Worm (Caenorhabditis elegans) whole organism, L4 larva: ENCODE data around the gene aex-2.

Experiments used
- F26F4.8 ChIP-seq: fragments of 200-800 bp; sonication (Bioruptor generic); conservative IDR thresholded peaks from 2 replicates; pipeline ENCODE4 v1.3.6; 2022; ENCODE audit warnings: missing genetic modification characterization, missing compliant biosample characterization
- F37D6.2 ChIP-seq: sonication (generic microtip); optimal IDR thresholded peaks from 2 replicates; lab custom pipeline; 2016; ENCODE audit warnings: mild to moderate bottlenecking, missing genetic modification characterization, missing compliant biosample characterization
- F44E2.7 ChIP-seq: fragments of 200-800 bp; sonication (Bioruptor generic); IDR thresholded peaks from 2 replicates; pipeline ENCODE4 v2.1.2; 2022; ENCODE audit warnings: missing genetic modification characterization, missing compliant biosample characterization
- T26A8.4 ChIP-seq: fragments of 200-800 bp; sonication (Bioruptor generic); IDR thresholded peaks from 2 replicates; pipeline ENCODE4 v1.3.6; 2022; ENCODE audit warnings: missing genetic modification characterization, missing compliant biosample characterization
- Y48G9A.11 ChIP-seq: fragments of 200-800 bp; sonication (Bioruptor generic); IDR thresholded peaks from 2 replicates; pipeline ENCODE4 v1.3.6; 2022; ENCODE audit warnings: missing genetic modification reagents, missing genetic modification characterization, missing compliant biosample characterization
- Y5F2A.4 ChIP-seq: fragments of 200-800 bp; sonication (Bioruptor generic); optimal IDR thresholded peaks from 2 replicates; lab custom pipeline; 2018; ENCODE audit warnings: mild to moderate bottlenecking, missing genetic modification characterization, missing compliant biosample characterization
- ZK337.2 ChIP-seq: fragments of 200-800 bp; sonication (Bioruptor generic); IDR thresholded peaks from 2 replicates; pipeline ENCODE4 v1.3.6; 2022; ENCODE audit warnings: missing genetic modification reagents, missing genetic modification characterization, missing compliant biosample characterization
- aha-1 ChIP-seq: fragments of 150-350 bp; peaks from one replicate; lab custom pipeline; 2014; ENCODE audit warnings: missing biosample characterization, missing genetic modification characterization
- aly-2 ChIP-seq: sonication (generic microtip); optimal IDR thresholded peaks from 2 replicates; lab custom pipeline; 2018; ENCODE audit warnings: missing biosample characterization, missing genetic modification characterization
- ama-1 ChIP-seq: fragments of 150-350 bp; optimal IDR thresholded peaks from 2 replicates; lab custom pipeline; 2014; ENCODE audit warnings: inconsistent platforms, mixed read lengths
- attf-4 ChIP-seq: sonication (generic microtip); optimal IDR thresholded peaks from 3 replicates; lab custom pipeline; 2017; ENCODE audit warnings: missing biosample characterization, missing genetic modification characterization
- ceh-28 ChIP-seq: fragments of 150-350 bp; optimal IDR thresholded peaks from 2 replicates; lab custom pipeline; 2014; ENCODE audit warnings: missing biosample characterization, missing genetic modification reagents, missing genetic modification characterization
- ceh-32 ChIP-seq: sonication (generic microtip); optimal IDR thresholded peaks from 2 replicates; lab custom pipeline; 2016; ENCODE audit warnings: mild to moderate bottlenecking, missing genetic modification characterization, missing compliant biosample characterization; ENCODE audit not compliant: poor library complexity
- daf-16 ChIP-seq, 3 experiments: sonication (generic microtip); optimal IDR thresholded peaks; 2 replicates each; lab custom pipeline; 2016 to 2017; ENCODE audit warnings: missing genetic modification characterization in 3 of 3, missing genetic modification reagents in 3 of 3, mild to moderate bottlenecking in 2 of 3, missing compliant biosample characterization in 2 of 3, missing biosample characterization in 1 of 3, moderate library complexity in 1 of 3
- daf-8 ChIP-seq: fragments of 200-800 bp; sonication (Bioruptor generic); IDR thresholded peaks from 2 replicates; pipeline ENCODE4 v1.3.6; 2022; ENCODE audit warnings: missing genetic modification characterization, missing compliant biosample characterization
- dmd-8 ChIP-seq: fragments of 200-800 bp; sonication (Bioruptor generic); IDR thresholded peaks from 2 replicates; pipeline ENCODE4 v1.3.6; 2022; ENCODE audit warnings: missing genetic modification characterization, missing compliant biosample characterization
- dmd-9 ChIP-seq: fragments of 200-800 bp; sonication (Bioruptor generic); IDR thresholded peaks from 2 replicates; pipeline ENCODE4 v1.3.6; 2022; ENCODE audit warnings: missing genetic modification reagents, missing genetic modification characterization, missing compliant biosample characterization
- dve-1 ChIP-seq: sonication (generic microtip); optimal IDR thresholded peaks from 2 replicates; lab custom pipeline; 2017; ENCODE audit warnings: antibody characterized with exemption, mild to moderate bottlenecking, missing genetic modification characterization, missing compliant biosample characterization; ENCODE audit not compliant: insufficient read depth
- egl-43 ChIP-seq: fragments of 200-800 bp; sonication (Bioruptor generic); IDR thresholded peaks from 2 replicates; pipeline ENCODE4 v1.3.6; 2022; ENCODE audit warnings: missing genetic modification reagents, missing genetic modification characterization, missing compliant biosample characterization
- fkh-10 ChIP-seq: fragments of 150-350 bp; optimal IDR thresholded peaks from 2 replicates; lab custom pipeline; 2014; ENCODE audit warnings: missing biosample characterization, missing genetic modification reagents, missing genetic modification characterization
- gei-8 ChIP-seq: fragments of 200-800 bp; sonication (Bioruptor generic); optimal IDR thresholded peaks from 2 replicates; lab custom pipeline; 2018; ENCODE audit warnings: mild to moderate bottlenecking, missing genetic modification characterization, missing compliant biosample characterization
- hlh-11 ChIP-seq: fragments of 200-800 bp; sonication (Bioruptor generic); optimal IDR thresholded peaks from 2 replicates; lab custom pipeline; 2018; ENCODE audit warnings: mild to moderate bottlenecking, missing genetic modification characterization, missing compliant biosample characterization
- hlh-30 ChIP-seq: sonication (generic microtip); optimal IDR thresholded peaks from 2 replicates; lab custom pipeline; 2017; ENCODE audit warnings: antibody characterized with exemption, mild to moderate bottlenecking, missing genetic modification characterization, missing compliant biosample characterization; ENCODE audit not compliant: insufficient read depth
- hmg-1.1 ChIP-seq: fragments of 200-800 bp; sonication (Bioruptor generic); IDR thresholded peaks from 2 replicates; pipeline ENCODE4 v1.3.6; 2022; ENCODE audit warnings: missing genetic modification reagents, missing genetic modification characterization, missing compliant biosample characterization
- lin-15B ChIP-seq: fragments of 150-350 bp; sonication (generic microtip); optimal IDR thresholded peaks from 3 replicates; lab custom pipeline; 2014; ENCODE audit warnings: missing biosample characterization, missing genetic modification characterization
- lir-3 ChIP-seq: sonication (generic microtip); optimal IDR thresholded peaks from 2 replicates; lab custom pipeline; 2016; ENCODE audit warnings: mild to moderate bottlenecking, missing genetic modification characterization, missing compliant biosample characterization
- lsy-2 ChIP-seq, 2 experiments: fragments of 150-350 bp in 1 of 2; sonication (generic microtip) in 1 of 2; optimal IDR thresholded peaks; 2 replicates each; lab custom pipeline; 2014 to 2017; ENCODE audit warnings: missing biosample characterization in 2 of 2, missing genetic modification characterization in 2 of 2
- mdl-1 ChIP-seq, 2 experiments: fragments of 150-350 bp in 1 of 2; sonication (generic microtip) in 1 of 2; optimal IDR thresholded peaks; 2 replicates each; lab custom pipeline; 2014 to 2017; ENCODE audit warnings: missing biosample characterization in 2 of 2, missing genetic modification characterization in 2 of 2
- mep-1 ChIP-seq: fragments of 150-350 bp; sonication (generic microtip); optimal IDR thresholded peaks from 3 replicates; lab custom pipeline; 2014; ENCODE audit warnings: missing biosample characterization, missing genetic modification characterization
- mxl-2 ChIP-seq: fragments of 200-800 bp; sonication (Bioruptor generic); conservative IDR thresholded peaks from 2 replicates; pipeline ENCODE4 v1.3.6; 2022; ENCODE audit warnings: missing genetic modification reagents, missing genetic modification characterization, missing compliant biosample characterization
- mxl-3 ChIP-seq: fragments of 200-800 bp; sonication (Bioruptor generic); optimal IDR thresholded peaks from 2 replicates; lab custom pipeline; 2018; ENCODE audit warnings: mild to moderate bottlenecking, missing genetic modification characterization, missing compliant biosample characterization
- nhr-10 ChIP-seq: fragments of 150-350 bp; optimal IDR thresholded peaks from 2 replicates; lab custom pipeline; 2014; ENCODE audit warnings: missing biosample characterization, missing genetic modification characterization
- nhr-11 ChIP-seq: fragments of 150-350 bp; optimal IDR thresholded peaks from 2 replicates; lab custom pipeline; 2014; ENCODE audit warnings: missing biosample characterization, missing genetic modification characterization
- nhr-237 ChIP-seq: sonication (generic microtip); optimal IDR thresholded peaks from 2 replicates; lab custom pipeline; 2017; ENCODE audit warnings: missing biosample characterization, missing genetic modification characterization
- nhr-28 ChIP-seq: fragments of 150-350 bp; optimal IDR thresholded peaks from 2 replicates; lab custom pipeline; 2014; ENCODE audit warnings: missing biosample characterization, missing genetic modification characterization
- nhr-6 ChIP-seq: fragments of 150-350 bp; optimal IDR thresholded peaks from 2 replicates; lab custom pipeline; 2014; ENCODE audit warnings: missing biosample characterization, missing genetic modification characterization
- nhr-77 ChIP-seq: fragments of 150-350 bp; optimal IDR thresholded peaks from 2 replicates; lab custom pipeline; 2014; ENCODE audit warnings: missing biosample characterization, missing genetic modification characterization
- php-3 ChIP-seq: fragments of 200-800 bp; sonication (Bioruptor generic); IDR thresholded peaks from 2 replicates; pipeline ENCODE4 v1.3.6; 2022; ENCODE audit warnings: missing genetic modification reagents, missing genetic modification characterization, missing compliant biosample characterization
- rbr-2 ChIP-seq: sonication (generic microtip); optimal IDR thresholded peaks from 2 replicates; lab custom pipeline; 2016; ENCODE audit warnings: missing genotype, missing genetic modification characterization, missing compliant biosample characterization
- sdz-12 ChIP-seq: fragments of 200-800 bp; sonication (Bioruptor generic); optimal IDR thresholded peaks from 2 replicates; lab custom pipeline; 2018; ENCODE audit warnings: mild to moderate bottlenecking, missing genetic modification characterization, missing compliant biosample characterization
- set-16 ChIP-seq: fragments of 200-800 bp; sonication (Bioruptor generic); IDR thresholded peaks from 2 replicates; pipeline ENCODE4 v1.3.6; 2022; ENCODE audit warnings: missing genetic modification reagents, missing genetic modification characterization, missing compliant biosample characterization
- skn-1 ChIP-seq: fragments of 150-350 bp; optimal IDR thresholded peaks from 2 replicates; lab custom pipeline; 2014; ENCODE audit warnings: missing biosample characterization, missing genetic modification characterization
- spr-1 ChIP-seq: sonication (generic microtip); optimal IDR thresholded peaks from 2 replicates; lab custom pipeline; 2016; ENCODE audit warnings: mild to moderate bottlenecking, missing genetic modification characterization, missing compliant biosample characterization
- unc-39 ChIP-seq: sonication (generic microtip); optimal IDR thresholded peaks from 2 replicates; lab custom pipeline; 2017; ENCODE audit warnings: missing biosample characterization, missing genetic modification characterization
- unc-62 ChIP-seq, 3 experiments: fragments of 150-350 bp in 1 of 3; sonication (generic microtip); optimal IDR thresholded peaks in 2 of 3; peaks in 1 of 3; 1 replicate in 1 of 3; 2 replicates in 2 of 3; lab custom pipeline; 2014 to 2017; ENCODE audit warnings: missing biosample characterization in 3 of 3, missing genetic modification characterization in 3 of 3, missing genetic modification reagents in 3 of 3, missing genotype in 1 of 3
- zip-2 ChIP-seq: fragments of 150-350 bp; optimal IDR thresholded peaks from 2 replicates; lab custom pipeline; 2014; ENCODE audit warnings: missing biosample characterization, missing genetic modification characterization
- ztf-7 ChIP-seq: fragments of 150-350 bp; optimal IDR thresholded peaks from 2 replicates; lab custom pipeline; 2014; ENCODE audit warnings: missing biosample characterization, missing genetic modification characterization

Gene aex-2

DNA sequence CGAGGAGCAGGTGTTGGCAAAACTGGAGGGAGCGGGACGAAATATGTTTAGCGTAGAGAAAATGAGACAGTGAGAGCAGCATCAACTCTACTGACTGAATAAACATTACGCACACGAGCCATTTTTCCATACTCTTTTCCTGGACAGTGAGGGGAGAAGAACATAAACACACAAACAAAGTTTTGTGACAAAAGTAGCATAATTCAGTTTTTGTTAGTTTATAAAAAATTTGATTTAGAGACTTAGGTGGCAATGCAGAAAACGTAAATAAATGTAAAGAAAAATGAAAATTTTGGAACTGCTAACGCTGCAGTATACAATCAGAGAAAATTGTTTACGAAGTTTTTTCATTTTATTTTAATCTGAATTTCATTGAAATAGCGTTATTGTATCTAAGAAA lies 20.3 kb upstream of the aex-2 start:
- TF ChIP-seq daf-16 (GFP tag; optimal IDR thresholded peaks at IDR 0.05; lab: Kevin White, UChicago) (no peak), daf-16 (tag; optimal IDR thresholded peaks at IDR 0.05; lab: Kevin White, UChicago) (peak; percentile 64), unc-62 (GFP tag; optimal IDR thresholded peaks at IDR 0.05 in 1 of 2; lab: Kevin White, UChicago) (peak in 1 of 2 experiments; percentile 83), unc-62 (tag; optimal IDR thresholded peaks at IDR 0.05; lab: Kevin White, UChicago) (no peak), dmd-9 (GFP tag; lab: Robert Waterston, UW) (no peak), nhr-28 (tag; lab: Kevin White, UChicago) (peak; percentile 30), lir-3 (tag; lab: Kevin White, UChicago) (no peak), ceh-28 (tag; lab: Kevin White, UChicago) (no peak), gei-8 (GFP tag; lab: Kevin White, UChicago) (no peak), hlh-30 (tag; lab: Kevin White, UChicago) (peak; percentile 32)

DNA sequence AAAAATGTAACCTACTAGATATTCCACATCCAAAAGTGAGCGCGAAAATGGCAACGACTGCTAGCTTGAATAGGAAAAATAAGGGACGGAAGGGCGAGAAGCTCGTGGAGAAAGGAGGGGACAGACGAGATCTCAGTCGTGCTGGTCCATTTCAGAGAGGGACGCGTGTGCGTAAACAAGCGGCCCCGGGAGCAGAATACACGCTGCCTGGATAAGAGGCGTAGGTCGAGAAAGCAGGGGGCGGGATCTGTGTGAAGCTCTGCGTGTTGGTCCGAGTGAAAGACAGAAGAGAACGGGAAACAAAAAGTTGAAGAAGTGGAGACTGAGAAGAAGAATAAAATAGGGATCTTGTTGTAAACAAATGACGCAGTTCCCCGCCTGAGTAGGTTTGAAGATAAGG lies 15.6 kb upstream of the aex-2 start, which contains the start of gene T14B1.1:
Gene T14B1.1 (minus strand): TSS at position 170 of the 400 bp plus-strand sequence.
- TF ChIP-seq nhr-11 (tag; lab: Kevin White, UChicago) (peak; percentile 25), ama-1 (lab: Kevin White, UChicago) (no peak), mxl-3 (GFP tag; lab: Kevin White, UChicago) (peak; percentile 5), mdl-1 (tag; optimal IDR thresholded peaks at IDR 0.05; lab: Kevin White, UChicago) (peak; percentile 2 to 69), T26A8.4 (GFP tag; lab: Robert Waterston, UW) (no peak), set-16 (GFP tag; lab: Robert Waterston, UW) (peak; percentile 64), nhr-10 (no peak), attf-4 (tag; lab: Kevin White, UChicago) (no peak), Y5F2A.4 (GFP tag; lab: Kevin White, UChicago) (no peak), lin-15B (tag; lab: Kevin White, UChicago) (no peak), fkh-10 (peak; percentile 59), hmg-1.1 (GFP tag; lab: Robert Waterston, UW) (peak; percentile 52; the same call in 1 of the 2 replicates), hlh-11 (tag; lab: Kevin White, UChicago) (peak; percentile 26), dve-1 (tag; lab: Kevin White, UChicago) (no peak), mep-1 (tag; lab: Kevin White, UChicago) (peak; percentile 64), egl-43 (GFP tag; lab: Robert Waterston, UW) (no peak), daf-16 (GFP tag; optimal IDR thresholded peaks at IDR 0.05; lab: Kevin White, UChicago) (peak in 1 of 2 experiments; percentile 45), daf-16 (tag; optimal IDR thresholded peaks at IDR 0.05; lab: Kevin White, UChicago) (no peak), F44E2.7 (GFP tag; lab: Robert Waterston, UW) (no peak), unc-62 (GFP tag; optimal IDR thresholded peaks at IDR 0.05 in 1 of 2; lab: Kevin White, UChicago) (peak in 1 of 2 experiments; percentile 32), unc-62 (tag; optimal IDR thresholded peaks at IDR 0.05; lab: Kevin White, UChicago) (no peak), dmd-9 (GFP tag; lab: Robert Waterston, UW) (no peak), aly-2 (no peak), aha-1 (tag; lab: Kevin White, UChicago) (peak; percentile 98), sdz-12 (GFP tag; lab: Kevin White, UChicago) (no peak), rbr-2 (tag; lab: Kevin White, UChicago) (peak; percentile 74), php-3 (GFP tag; lab: Robert Waterston, UW) (no peak), daf-8 (no peak), zip-2 (tag; lab: Kevin White, UChicago) (no peak), mxl-2 (GFP tag; lab: Robert Waterston, UW) (no peak), dmd-8 (GFP tag; lab: Robert Waterston, UW) (no peak), nhr-6 (tag; lab: Kevin White, UChicago) (no peak)

DNA sequence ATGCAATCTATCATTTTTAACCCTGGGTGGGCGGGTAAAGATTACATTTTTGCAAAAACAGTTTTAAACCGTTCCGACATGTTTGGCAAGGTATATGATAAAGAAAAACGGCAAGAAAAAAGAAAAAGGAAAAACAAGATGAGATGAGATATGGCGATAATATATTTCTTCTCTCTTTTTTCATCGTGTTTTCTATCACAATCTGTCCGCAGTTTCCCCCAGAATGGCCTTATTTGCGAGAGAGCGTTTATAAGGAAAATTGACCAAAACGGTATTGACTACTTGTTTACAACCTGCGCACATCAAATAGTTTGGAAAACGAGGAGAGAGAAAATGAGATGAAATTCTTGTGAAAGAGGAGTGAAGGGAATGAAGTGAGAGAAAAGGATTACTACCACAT lies 14.5 kb upstream of the aex-2 start:
- TF ChIP-seq nhr-237 (tag; lab: Kevin White, UChicago) (no peak), ceh-32 (no peak), F26F4.8 (GFP tag; lab: Robert Waterston, UW) (no peak), skn-1 (tag; lab: Kevin White, UChicago) (no peak), T26A8.4 (GFP tag; lab: Robert Waterston, UW) (no peak), ZK337.2 (GFP tag; lab: Robert Waterston, UW) (no peak), unc-39 (tag; lab: Kevin White, UChicago) (no peak), hlh-30 (tag; lab: Kevin White, UChicago) (peak; percentile 22), nhr-77 (tag; lab: Kevin White, UChicago) (no peak), ceh-28 (tag; lab: Kevin White, UChicago) (no peak), ztf-7 (no peak), hlh-11 (tag; lab: Kevin White, UChicago) (peak; percentile 43), mxl-2 (GFP tag; lab: Robert Waterston, UW) (no peak), lsy-2 (tag; optimal IDR thresholded peaks at IDR 0.05; lab: Kevin White, UChicago) (no peak), spr-1 (tag; lab: Kevin White, UChicago) (no peak), F37D6.2 (no peak), nhr-28 (tag; lab: Kevin White, UChicago) (peak; percentile 61), Y48G9A.11 (GFP tag; lab: Robert Waterston, UW) (no peak), rbr-2 (tag; lab: Kevin White, UChicago) (no peak), lin-15B (tag; lab: Kevin White, UChicago) (no peak)
